Fruit fly (Drosophila melanogaster) whole organism, embryonic: ENCODE data around the gene CG46335.

ENCODE experiments used
- Atf3 ChIP-seq: fragments of 200-800 bp; sonication (Bioruptor generic); optimal IDR thresholded peaks from 3 replicates; lab custom pipeline; 2016; ENCODE audit warnings: missing biosample characterization, missing genetic modification characterization
- CG10147 ChIP-seq: fragments of 200-800 bp; sonication (Bioruptor generic); optimal IDR thresholded peaks from 2 replicates; lab custom pipeline; 2019; ENCODE audit warnings: missing biosample characterization, mild to moderate bottlenecking, missing genetic modification characterization, moderate library complexity
- CG10366 ChIP-seq: fragments of 200-800 bp; sonication (Bioruptor generic); IDR thresholded peaks from 2 replicates; pipeline ENCODE4 v1.3.6; 2022; ENCODE audit warnings: missing biosample characterization, missing genetic modification characterization
- CG10462 ChIP-seq: fragments of 200-800 bp; sonication (Bioruptor generic); optimal IDR thresholded peaks from 2 replicates; lab custom pipeline; 2016; ENCODE audit warnings: missing biosample characterization, missing genetic modification characterization
- CG11456 ChIP-seq: fragments of 200-800 bp; sonication (Bioruptor generic); IDR thresholded peaks from 3 replicates; pipeline ENCODE4 v1.3.6; 2022; ENCODE audit warnings: missing biosample characterization, missing genetic modification characterization
- CG12236 ChIP-seq: fragments of 200-800 bp; sonication (Bioruptor generic); optimal IDR thresholded peaks from 2 replicates; lab custom pipeline; 2016; ENCODE audit warnings: missing biosample characterization, missing genetic modification characterization
- CG1233 ChIP-seq: fragments of 200-800 bp; sonication (Bioruptor generic); optimal IDR thresholded peaks from 4 replicates; lab custom pipeline; 2018; ENCODE audit warnings: missing biosample characterization, mild to moderate bottlenecking, missing genetic modification characterization
- CG12744 ChIP-seq: fragments of 200-800 bp; sonication (Bioruptor generic); optimal IDR thresholded peaks from 2 replicates; lab custom pipeline; 2016; ENCODE audit warnings: missing biosample characterization, missing genetic modification characterization
- CG14050 ChIP-seq: fragments of 200-800 bp; sonication (Bioruptor generic); IDR thresholded peaks from 3 replicates; pipeline ENCODE4 v1.3.6; 2022; ENCODE audit warnings: missing biosample characterization, missing genetic modification characterization
- CG16813 ChIP-seq: fragments of 200-800 bp; sonication (Bioruptor generic); IDR thresholded peaks from 3 replicates; pipeline ENCODE4 v1.3.6; 2022; ENCODE audit warnings: missing biosample characterization, missing genetic modification characterization; ENCODE audit not compliant: partially characterized antibody
- CG16815 ChIP-seq: fragments of 200-800 bp; sonication (Bioruptor generic); optimal IDR thresholded peaks from 3 replicates; lab custom pipeline; 2017; ENCODE audit warnings: missing biosample characterization, mild to moderate bottlenecking, missing genetic modification characterization
- CG2678 ChIP-seq: fragments of 200-800 bp; sonication (Bioruptor generic); optimal IDR thresholded peaks from 3 replicates; lab custom pipeline; 2019; ENCODE audit warnings: missing biosample characterization, mild to moderate bottlenecking, missing genetic modification characterization, moderate library complexity
- CG30431 ChIP-seq: fragments of 200-800 bp; sonication (Bioruptor generic); optimal IDR thresholded peaks from 2 replicates; lab custom pipeline; 2017; ENCODE audit warnings: missing biosample characterization, missing genetic modification characterization
- CG3163 ChIP-seq: fragments of 200-800 bp; sonication (Bioruptor generic); optimal IDR thresholded peaks from 3 replicates; lab custom pipeline; 2016; ENCODE audit warnings: missing biosample characterization, missing genetic modification characterization
- CG3281 ChIP-seq: fragments of 200-800 bp; sonication (Bioruptor generic); optimal IDR thresholded peaks from 3 replicates; lab custom pipeline; 2017; ENCODE audit warnings: missing biosample characterization, mild to moderate bottlenecking, missing genetic modification characterization
- CG42726 ChIP-seq: fragments of 200-800 bp; sonication (Bioruptor generic); IDR thresholded peaks from 2 replicates; pipeline ENCODE4 v1.3.6; 2022; ENCODE audit warnings: missing biosample characterization, missing genetic modification characterization; ENCODE audit not compliant: partially characterized antibody
- CG4820 ChIP-seq: fragments of 200-800 bp; sonication (Bioruptor generic); optimal IDR thresholded peaks from 3 replicates; lab custom pipeline; 2016; ENCODE audit warnings: missing biosample characterization, missing genetic modification characterization
- CG6683 ChIP-seq: fragments of 200-800 bp; sonication (Bioruptor generic); optimal IDR thresholded peaks from 2 replicates; lab custom pipeline; 2017; ENCODE audit warnings: missing biosample characterization, mild to moderate bottlenecking, missing genetic modification characterization, missing genetic modification reagents
- CG9609 ChIP-seq: fragments of 200-800 bp; sonication (Bioruptor generic); optimal IDR thresholded peaks from 3 replicates; lab custom pipeline; 2016; ENCODE audit warnings: missing biosample characterization, missing genetic modification characterization
- Dad ChIP-seq: fragments of 200-800 bp; sonication (Bioruptor generic); optimal IDR thresholded peaks from 3 replicates; lab custom pipeline; 2016; ENCODE audit warnings: missing biosample characterization, missing genetic modification characterization
- Deaf1 ChIP-seq: fragments of 200-800 bp; optimal IDR thresholded peaks from 3 replicates; lab custom pipeline; 2019; ENCODE audit warnings: missing biosample characterization, mild to moderate bottlenecking, missing genetic modification characterization, moderate library complexity
- Dfd ChIP-seq, 2 experiments: fragments of >200 bp; optimal IDR thresholded peaks; 2 replicates each; lab custom pipeline; 2017; ENCODE audit warnings: missing biosample characterization in 2 of 2, missing genetic modification characterization in 2 of 2
- ERR ChIP-seq: fragments of 200-800 bp; sonication (Bioruptor generic); optimal IDR thresholded peaks from 2 replicates; lab custom pipeline; 2016; ENCODE audit warnings: missing biosample characterization, missing genetic modification characterization
- Hr39 ChIP-seq: fragments of >200 bp; optimal IDR thresholded peaks from 2 replicates; lab custom pipeline; 2017
- Hsf ChIP-seq: fragments of 200-800 bp; sonication (Bioruptor generic); optimal IDR thresholded peaks from 3 replicates; lab custom pipeline; 2016; ENCODE audit warnings: missing biosample characterization, missing genetic modification characterization
- Kr ChIP-seq: fragments of 200-800 bp; sonication (Bioruptor generic); optimal IDR thresholded peaks from 2 replicates; lab custom pipeline; 2017; ENCODE audit warnings: missing biosample characterization, mild to moderate bottlenecking, missing genetic modification characterization
- Med ChIP-seq: fragments of 200-800 bp; sonication (Bioruptor generic); peaks from one replicate; lab custom pipeline; 2016; ENCODE audit warnings: missing biosample characterization, missing genetic modification characterization, mild to moderate bottlenecking, inconsistent platforms, moderate library complexity
- Mes4 ChIP-seq: fragments of 200-800 bp; sonication (Bioruptor generic); optimal IDR thresholded peaks from 2 replicates; lab custom pipeline; 2016; ENCODE audit warnings: missing biosample characterization, missing genetic modification characterization
- NfI ChIP-seq: fragments of 200-800 bp; sonication (Bioruptor generic); optimal IDR thresholded peaks from 3 replicates; lab custom pipeline; 2018; ENCODE audit warnings: missing biosample characterization, mild to moderate bottlenecking, missing genetic modification characterization, moderate library complexity
- Oaz ChIP-seq: fragments of 200-800 bp; sonication (Bioruptor generic); IDR thresholded peaks from 2 replicates; pipeline ENCODE4 v1.3.6; 2022; ENCODE audit warnings: missing biosample characterization, missing genetic modification characterization
- Rfx ChIP-seq: fragments of 200-800 bp; sonication (Bioruptor generic); IDR thresholded peaks from 2 replicates; pipeline ENCODE4 v1.3.6; 2022; ENCODE audit warnings: missing biosample characterization, missing genetic modification characterization
- Sry-β ChIP-seq: fragments of 200-800 bp; sonication (Bioruptor generic); optimal IDR thresholded peaks from 2 replicates; lab custom pipeline; 2018; ENCODE audit warnings: missing biosample characterization, mild to moderate bottlenecking, missing genetic modification characterization, moderate library complexity
- Trl ChIP-seq, 3 experiments: fragments of >200 bp in 2 of 3; fragments of 200-800 bp in 1 of 3; sonication (Bioruptor generic) in 1 of 3; optimal IDR thresholded peaks; 2 replicates in 1 of 3; 3 replicates in 2 of 3; lab custom pipeline; 2016 to 2017; ENCODE audit warnings: missing biosample characterization in 1 of 3, missing genetic modification characterization in 1 of 3
- YL-1 ChIP-seq: fragments of 200-800 bp; sonication (Bioruptor generic); optimal IDR thresholded peaks from 3 replicates; lab custom pipeline; 2017; ENCODE audit warnings: missing biosample characterization, mild to moderate bottlenecking, missing genetic modification characterization
- ab ChIP-seq: fragments of 200-800 bp; sonication (Bioruptor generic); optimal IDR thresholded peaks from 2 replicates; lab custom pipeline; 2016; ENCODE audit warnings: missing biosample characterization, missing genetic modification characterization
- bowl ChIP-seq: fragments of 200-800 bp; sonication (Bioruptor generic); IDR thresholded peaks from 2 replicates; pipeline ENCODE4 v1.3.6; 2022; ENCODE audit warnings: missing biosample characterization, missing genetic modification characterization
- cad ChIP-seq: fragments of >200 bp; optimal IDR thresholded peaks from 2 replicates; lab custom pipeline; 2017; ENCODE audit warnings: missing biosample characterization, missing genetic modification characterization
- dan ChIP-seq: fragments of 200-800 bp; sonication (Bioruptor generic); IDR thresholded peaks from 2 replicates; pipeline ENCODE4 v1.3.6; 2022; ENCODE audit warnings: missing biosample characterization, missing genetic modification characterization
- emc ChIP-seq: fragments of 200-800 bp; sonication (Bioruptor generic); optimal IDR thresholded peaks from 2 replicates; lab custom pipeline; 2016; ENCODE audit warnings: missing biosample characterization, missing genetic modification characterization
- eve ChIP-seq, 2 experiments: fragments of >200 bp; optimal IDR thresholded peaks; 2 replicates each; lab custom pipeline; 2017; ENCODE audit warnings: missing biosample characterization in 2 of 2, missing genetic modification characterization in 2 of 2
- exex ChIP-seq: fragments of 200-800 bp; sonication (Bioruptor generic); optimal IDR thresholded peaks from 4 replicates; lab custom pipeline; 2018; ENCODE audit warnings: missing biosample characterization, mild to moderate bottlenecking, missing genetic modification characterization, moderate library complexity
- jigr1 ChIP-seq: fragments of 200-800 bp; sonication (Bioruptor generic); IDR thresholded peaks from 3 replicates; pipeline ENCODE4 v1.3.6; 2022; ENCODE audit warnings: missing biosample characterization, missing genetic modification characterization
- mirr ChIP-seq: fragments of 200-800 bp; sonication (Bioruptor generic); optimal IDR thresholded peaks from 3 replicates; lab custom pipeline; 2018; ENCODE audit warnings: missing biosample characterization, mild to moderate bottlenecking, missing genetic modification characterization
- nerfin-1 ChIP-seq: fragments of 200-800 bp; sonication (Bioruptor generic); optimal IDR thresholded peaks from 3 replicates; lab custom pipeline; 2019; ENCODE audit warnings: missing biosample characterization, mild to moderate bottlenecking, missing genetic modification characterization, moderate library complexity
- phol ChIP-seq: fragments of 200-800 bp; sonication (Bioruptor generic); optimal IDR thresholded peaks from 3 replicates; lab custom pipeline; 2018; ENCODE audit warnings: missing biosample characterization, mild to moderate bottlenecking, missing genetic modification characterization, moderate library complexity
- repo ChIP-seq: fragments of 200-800 bp; sonication (Bioruptor generic); optimal IDR thresholded peaks from 2 replicates; lab custom pipeline; 2016; ENCODE audit warnings: missing biosample characterization, missing genetic modification characterization
- rib ChIP-seq: fragments of 200-800 bp; sonication (Bioruptor generic); IDR thresholded peaks from 2 replicates; pipeline ENCODE4 v1.3.6; 2022; ENCODE audit warnings: missing biosample characterization, missing genetic modification characterization
- salm ChIP-seq: fragments of 200-800 bp; sonication (Bioruptor generic); optimal IDR thresholded peaks from 2 replicates; lab custom pipeline; 2018; ENCODE audit warnings: missing biosample characterization, mild to moderate bottlenecking, missing genetic modification characterization
- slbo ChIP-seq: fragments of 200-800 bp; sonication (Bioruptor generic); IDR thresholded peaks from 2 replicates; pipeline ENCODE4 v1.3.6; 2022; ENCODE audit warnings: missing biosample characterization, missing genetic modification characterization
- sqz ChIP-seq: fragments of 200-800 bp; sonication (Bioruptor generic); optimal IDR thresholded peaks from 3 replicates; lab custom pipeline; 2018; ENCODE audit warnings: missing biosample characterization, mild to moderate bottlenecking, missing genetic modification characterization
- ssp ChIP-seq: fragments of 200-800 bp; sonication (Bioruptor generic); IDR thresholded peaks from 2 replicates; pipeline ENCODE4 v1.3.6; 2022; ENCODE audit warnings: missing biosample characterization, missing genetic modification characterization
- vfl ChIP-seq: fragments of 200-800 bp; sonication (Bioruptor generic); optimal IDR thresholded peaks from 2 replicates; lab custom pipeline; 2016; ENCODE audit warnings: missing biosample characterization, missing genetic modification characterization

The CG46335 gene

DNA sequence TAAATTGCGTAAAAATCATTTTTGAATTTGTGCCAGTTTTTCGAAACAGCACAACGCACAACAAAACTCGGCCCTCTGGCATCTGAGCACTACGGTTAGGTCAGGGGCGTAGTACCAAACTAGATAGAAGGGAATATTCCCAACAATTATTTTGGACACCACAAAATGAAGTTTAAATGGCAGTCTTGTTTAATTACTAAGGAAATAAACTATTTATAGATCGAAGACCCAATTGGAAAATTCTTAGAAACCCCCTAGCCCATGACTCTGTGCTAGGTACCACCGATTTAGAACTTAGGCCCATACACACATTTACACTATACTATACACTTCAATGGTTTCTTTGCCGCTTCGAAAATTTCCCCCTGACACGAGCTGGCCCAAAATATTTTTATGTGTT is 38.5 kb upstream of the CG46335 start (continued):
- peak; percentile 67 for TF ChIP-seq CG14050 (GFP tag; lab: Robert Waterston, UW)
- no peak for TF ChIP-seq CG3163 (GFP tag; lab: Kevin White, UChicago)
- peak; percentile 72 for TF ChIP-seq NfI (GFP tag; lab: Kevin White, UChicago)
- no peak for TF ChIP-seq CG42726 (GFP tag; lab: Robert Waterston, UW)
- no peak for TF ChIP-seq Sry-β (GFP tag; lab: Kevin White, UChicago)
- TF ChIP-seq dan (GFP tag; lab: Robert Waterston, UW) = no peak
- TF ChIP-seq Dad (GFP tag; lab: Kevin White, UChicago) = peak; percentile 61
- peak; percentile 32 for TF ChIP-seq vfl (GFP tag; lab: Kevin White, UChicago)
- TF ChIP-seq CG30431 (GFP tag; lab: Kevin White, UChicago) = peak; percentile 21
- no peak for TF ChIP-seq CG6683
- peak; percentile 39 for TF ChIP-seq CG16815 (GFP tag; lab: Kevin White, UChicago)
- no peak for TF ChIP-seq Trl (optimal IDR thresholded peaks at IDR 0.05; lab: Kevin White, UChicago)
- peak; percentile 65 for TF ChIP-seq Trl (GFP tag; optimal IDR thresholded peaks at IDR 0.05; lab: Kevin White, UChicago)
- TF ChIP-seq CG3281 = peak; percentile 78
- TF ChIP-seq CG16813 (GFP tag; lab: Robert Waterston, UW) = no peak
- peak; percentile 87 for TF ChIP-seq CG10366 (GFP tag; lab: Robert Waterston, UW)
- TF ChIP-seq CG1233 (GFP tag; lab: Kevin White, UChicago) = peak; percentile 33
- TF ChIP-seq Rfx (GFP tag; lab: Robert Waterston, UW) = peak; percentile 96
- TF ChIP-seq jigr1 (GFP tag; lab: Robert Waterston, UW) = peak; percentile 55; the same call in 2 of the 3 replicates
- peak in 1 of 2 experiments; percentile 46 for TF ChIP-seq eve (GFP tag; optimal IDR thresholded peaks at IDR 0.05; lab: Kevin White, UChicago)
- peak; percentile 31 for TF ChIP-seq ab
- TF ChIP-seq phol (tag; lab: Kevin White, UChicago) = peak; percentile 66
- TF ChIP-seq ssp (GFP tag; lab: Robert Waterston, UW) = peak; percentile 55
- peak; percentile 67 for TF ChIP-seq rib (GFP tag; lab: Robert Waterston, UW)
- TF ChIP-seq CG12236 = no peak
- TF ChIP-seq CG2678 = peak; percentile 85
- peak; percentile 28 for TF ChIP-seq exex (tag; lab: Kevin White, UChicago)
- TF ChIP-seq CG12744 (GFP tag; lab: Kevin White, UChicago) = no peak
- TF ChIP-seq Atf3 = peak; percentile 11
- peak; percentile 33 for TF ChIP-seq sqz (GFP tag; lab: Kevin White, UChicago)
- peak; percentile 89 for TF ChIP-seq CG11456 (GFP tag; lab: Robert Waterston, UW)
- no peak for TF ChIP-seq Hr39
- TF ChIP-seq Mes4 = peak; percentile 12
- no peak for TF ChIP-seq Dfd (GFP tag; optimal IDR thresholded peaks at IDR 0.05; lab: Kevin White, UChicago)
- peak; percentile 69 for TF ChIP-seq CG10147
- peak; percentile 65 for TF ChIP-seq Hsf
- TF ChIP-seq salm = no peak
- peak; percentile 72 for TF ChIP-seq emc (GFP tag; lab: Kevin White, UChicago)
- no peak for TF ChIP-seq YL-1 (GFP tag; lab: Kevin White, UChicago)
- TF ChIP-seq CG10462 (GFP tag; lab: Kevin White, UChicago) = no peak
- peak; percentile 46 for TF ChIP-seq ERR (GFP tag; lab: Kevin White, UChicago)
- TF ChIP-seq bowl (GFP tag; lab: Robert Waterston, UW) = 0 out of 2 replicates have a peak, but pooled peaks have one; percentile 36
- TF ChIP-seq nerfin-1 = peak; percentile 38
- peak; percentile 93 for TF ChIP-seq slbo
- TF ChIP-seq Oaz (GFP tag; lab: Robert Waterston, UW) = peak; percentile 74
- TF ChIP-seq Med (GFP tag; lab: Kevin White, UChicago) = peak; percentile 97
- TF ChIP-seq mirr (GFP tag; lab: Kevin White, UChicago) = peak; percentile 77
- TF ChIP-seq CG9609 = peak; percentile 68
- TF ChIP-seq CG4820 (GFP tag; lab: Kevin White, UChicago) = peak; percentile 16
- peak; percentile 34 for TF ChIP-seq repo (GFP tag; lab: Kevin White, UChicago)
- TF ChIP-seq Deaf1 (tag; lab: Kevin White, UChicago) = peak; percentile 35
- no peak for TF ChIP-seq cad (GFP tag; lab: Kevin White, UChicago)
- no peak for TF ChIP-seq Kr (GFP tag; lab: Kevin White, UChicago)
